Worm (Caenorhabditis elegans) whole organism, late embryonic: ENCODE data around the gene T02E9.6.

Source experiments
- K02D7.2 ChIP-seq: sonication (generic microtip); optimal IDR thresholded peaks from 2 replicates; lab custom pipeline; 2017; ENCODE audit warnings: mild to moderate bottlenecking, missing genetic modification characterization, missing compliant biosample characterization
- ama-1 ChIP-seq: fragments of 150-350 bp; optimal IDR thresholded peaks from 2 replicates; lab custom pipeline; 2014
- ceh-30 ChIP-seq: fragments of 150-350 bp; optimal IDR thresholded peaks from 2 replicates; lab custom pipeline; 2014; ENCODE audit warnings: missing biosample characterization, missing genetic modification characterization
- ceh-45 ChIP-seq: fragments of 200-800 bp; sonication (Bioruptor generic); IDR thresholded peaks from 2 replicates; pipeline ENCODE4 v1.3.6; 2022; ENCODE audit warnings: missing genetic modification reagents, missing genetic modification characterization, missing compliant biosample characterization
- ets-4 ChIP-seq: sonication (generic microtip); optimal IDR thresholded peaks from 2 replicates; lab custom pipeline; 2016; ENCODE audit warnings: missing genetic modification characterization, missing compliant biosample characterization
- fkh-10 ChIP-seq: fragments of 150-350 bp; optimal IDR thresholded peaks from 2 replicates; lab custom pipeline; 2014; ENCODE audit warnings: missing biosample characterization, missing genetic modification reagents, missing genetic modification characterization
- nhr-11 ChIP-seq: fragments of 150-350 bp; optimal IDR thresholded peaks from 2 replicates; lab custom pipeline; 2014; ENCODE audit warnings: missing biosample characterization, missing genetic modification characterization
- tbx-2 ChIP-seq: sonication (generic microtip); optimal IDR thresholded peaks from 2 replicates; lab custom pipeline; 2016; ENCODE audit warnings: missing genetic modification characterization, missing compliant biosample characterization
- zip-5 ChIP-seq: sonication (generic microtip); optimal IDR thresholded peaks from 2 replicates; lab custom pipeline; 2016; ENCODE audit warnings: missing genetic modification characterization, missing compliant biosample characterization

ce11 chrV:11294393-11294792, 39.7 kb downstream of the T02E9.6 start, which contains the start of gene T03F7.6:
- no peak for TF ChIP-seq tbx-2 (tag; lab: Kevin White, UChicago)
- TF ChIP-seq K02D7.2: no peak
- no peak for TF ChIP-seq zip-5 (tag; lab: Kevin White, UChicago)
- TF ChIP-seq nhr-11 (tag; lab: Kevin White, UChicago): no peak
- no peak for TF ChIP-seq ceh-45
- no peak for TF ChIP-seq ama-1 (lab: Kevin White, UChicago)
- TF ChIP-seq ceh-30 (tag; lab: Kevin White, UChicago): no peak
- no peak for TF ChIP-seq fkh-10 (GFP tag; lab: Kevin White, UChicago)
- no peak for TF ChIP-seq ets-4 (tag; lab: Kevin White, UChicago)
